Worm (Caenorhabditis elegans) whole organism, dauer: ENCODE results near the gene tag-243.

Source experiments
- unc-62 ChIP-seq: sonication (generic microtip); optimal IDR thresholded peaks from 2 replicates; lab custom pipeline; 2017; ENCODE audit warnings: missing biosample characterization, missing genetic modification reagents, missing genetic modification characterization

tag-243 gene

DNA sequence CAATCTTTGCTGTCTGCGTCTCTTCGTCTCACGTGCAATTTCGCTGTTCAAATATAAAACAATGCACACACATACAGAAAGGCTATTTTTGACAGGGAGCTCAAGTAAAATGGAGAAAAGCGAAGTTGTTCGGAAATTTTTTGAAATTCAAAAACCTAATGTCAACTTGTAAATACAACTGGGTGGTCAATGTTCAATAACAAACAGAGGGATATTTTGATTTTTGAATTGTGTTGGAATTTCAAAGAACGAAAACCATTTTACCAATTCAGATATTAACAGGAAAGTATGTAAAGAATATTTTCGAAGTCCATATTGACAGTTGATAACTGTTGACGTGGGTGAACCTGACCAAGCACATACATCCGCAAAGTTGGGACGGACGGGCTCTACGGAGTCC is at the start of gene tag-243:
TSS of gene tag-243 (minus strand) at position 101 of the 400 bp plus-strand sequence.
- no peak for TF ChIP-seq unc-62 (GFP tag; lab: Kevin White, UChicago)

DNA sequence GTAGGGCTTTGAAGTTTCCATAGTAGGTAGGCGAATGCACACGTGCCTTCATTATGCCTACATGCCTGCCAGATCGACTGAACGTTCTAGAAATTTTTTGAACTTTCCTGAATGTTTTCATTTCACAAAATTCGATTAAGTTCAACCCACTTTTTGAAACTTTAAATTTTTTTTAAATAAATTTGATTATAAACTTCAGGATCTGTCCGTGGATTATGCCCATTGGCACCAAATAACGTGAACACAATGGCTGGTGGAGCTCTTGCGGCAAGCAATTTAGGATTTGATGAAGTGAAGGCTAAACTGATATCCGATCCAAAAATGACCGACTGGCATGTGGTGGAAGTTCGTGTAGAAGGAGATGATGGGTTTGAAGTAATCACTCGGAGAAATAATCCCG is 47.2 kb upstream of the tag-243 start, which contains the start of gene F17C8.7:
TSS of gene F17C8.7 (plus strand) at position 301 of the 400 bp plus-strand sequence.
- TF ChIP-seq unc-62 (GFP tag; lab: Kevin White, UChicago), result no peak

DNA sequence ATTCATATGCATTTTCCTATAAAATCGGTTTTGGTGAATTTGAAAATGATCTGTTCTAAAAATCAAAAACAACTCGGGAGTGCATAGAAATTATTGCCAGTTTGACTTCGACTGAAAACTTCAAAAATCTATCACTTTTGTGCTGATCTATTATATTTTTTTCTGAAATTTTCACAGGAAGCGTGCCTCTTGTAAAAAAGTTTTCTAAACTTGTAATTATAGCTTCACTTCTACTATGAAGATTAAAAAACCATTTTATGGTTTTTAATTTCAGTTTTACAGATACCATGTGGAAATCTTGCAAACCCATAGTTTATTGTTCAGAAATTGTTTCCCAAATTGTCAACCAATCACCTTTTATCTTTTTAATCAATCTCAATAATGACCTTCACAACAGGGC is 45.8 kb upstream of the tag-243 start, which contains the start of gene F17C8.9:
TSS of gene F17C8.9 (plus strand) at position 301 of the 400 bp plus-strand sequence.
- no peak for TF ChIP-seq unc-62 (GFP tag; lab: Kevin White, UChicago)

DNA sequence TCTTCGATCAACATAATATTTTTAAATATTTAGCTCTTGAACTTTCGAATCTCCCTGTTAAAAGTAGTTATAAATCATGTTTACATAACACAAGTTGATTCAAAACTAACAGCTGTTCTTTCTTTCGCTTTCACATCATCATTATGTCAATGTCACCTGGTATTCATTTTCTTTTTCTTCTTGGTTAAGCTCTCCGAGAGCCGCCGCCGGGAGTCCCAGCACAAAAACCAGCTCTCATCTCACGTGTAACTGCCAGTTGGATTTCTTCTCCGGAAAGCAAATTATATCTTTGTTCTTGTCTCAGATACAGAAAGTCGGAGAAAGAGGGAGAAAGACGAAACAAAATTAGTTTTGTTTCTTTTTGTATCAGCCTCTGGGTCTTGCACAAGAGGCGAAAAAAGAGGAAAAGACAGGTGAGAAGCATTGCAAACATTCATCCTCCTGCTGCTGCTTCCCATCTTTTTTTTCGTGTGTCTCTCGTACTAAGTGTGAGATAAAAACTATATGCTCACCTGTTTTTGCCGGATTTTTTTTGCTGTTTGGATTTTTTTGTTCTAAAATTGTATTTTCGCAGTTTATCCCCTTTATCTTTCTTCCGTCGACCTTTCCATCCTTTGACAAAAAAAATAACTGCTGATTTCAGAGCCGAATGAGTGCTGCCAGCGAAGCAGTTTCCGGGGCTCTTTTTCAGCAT is 43.2 kb upstream of the tag-243 start, which contains the start of gene F17C8.3:
TSS of gene F17C8.3 (plus strand) at position 644 of the 694 bp plus-strand sequence.
- TF ChIP-seq unc-62 (GFP tag; lab: Kevin White, UChicago), result no peak

DNA sequence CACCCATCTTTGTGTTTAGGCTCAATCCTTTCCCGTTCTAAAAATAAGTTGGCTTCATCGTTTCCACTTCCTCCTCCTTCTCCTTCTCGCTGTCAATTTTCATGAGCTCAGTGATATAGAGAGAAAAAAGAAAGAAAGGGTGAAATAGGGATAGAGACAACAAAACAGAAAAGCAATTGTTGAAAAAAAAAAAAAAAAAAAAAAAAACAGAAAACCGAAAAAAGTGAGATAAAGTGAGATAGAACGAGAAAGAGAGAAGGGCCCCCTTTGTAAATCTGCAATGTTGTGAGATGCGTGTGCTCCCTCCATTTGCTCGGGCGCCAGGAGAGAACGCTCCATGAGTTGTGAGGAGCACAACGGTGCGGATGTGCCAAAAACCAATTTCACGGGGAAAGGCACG is 35.7 kb upstream of the tag-243 start:
- no peak for TF ChIP-seq unc-62 (GFP tag; lab: Kevin White, UChicago)

DNA sequence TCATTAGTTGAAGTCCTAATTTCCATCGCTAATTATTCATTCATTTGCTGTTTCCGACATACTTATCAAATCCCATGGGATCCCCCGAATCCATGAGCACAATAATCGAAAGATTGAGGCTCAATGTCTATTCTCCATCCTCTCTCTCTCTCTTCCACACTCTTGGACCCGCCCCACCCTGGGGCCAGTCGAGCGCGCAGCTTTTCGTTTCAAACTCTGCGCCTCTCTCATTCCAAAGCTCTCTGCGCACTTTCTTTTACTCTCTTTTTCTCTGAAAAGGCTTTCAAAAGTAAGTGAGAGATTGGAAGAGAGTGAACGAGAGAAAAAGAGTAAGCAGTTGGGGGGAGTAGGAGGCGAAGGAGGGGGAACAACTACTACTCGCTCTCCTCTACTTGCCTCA is 33.5 kb upstream of the tag-243 start, which contains the start of gene acy-1:
TSS of gene acy-1 (plus strand) at position 346 of the 400 bp plus-strand sequence.
- TF ChIP-seq unc-62 (GFP tag; lab: Kevin White, UChicago), result no peak

DNA sequence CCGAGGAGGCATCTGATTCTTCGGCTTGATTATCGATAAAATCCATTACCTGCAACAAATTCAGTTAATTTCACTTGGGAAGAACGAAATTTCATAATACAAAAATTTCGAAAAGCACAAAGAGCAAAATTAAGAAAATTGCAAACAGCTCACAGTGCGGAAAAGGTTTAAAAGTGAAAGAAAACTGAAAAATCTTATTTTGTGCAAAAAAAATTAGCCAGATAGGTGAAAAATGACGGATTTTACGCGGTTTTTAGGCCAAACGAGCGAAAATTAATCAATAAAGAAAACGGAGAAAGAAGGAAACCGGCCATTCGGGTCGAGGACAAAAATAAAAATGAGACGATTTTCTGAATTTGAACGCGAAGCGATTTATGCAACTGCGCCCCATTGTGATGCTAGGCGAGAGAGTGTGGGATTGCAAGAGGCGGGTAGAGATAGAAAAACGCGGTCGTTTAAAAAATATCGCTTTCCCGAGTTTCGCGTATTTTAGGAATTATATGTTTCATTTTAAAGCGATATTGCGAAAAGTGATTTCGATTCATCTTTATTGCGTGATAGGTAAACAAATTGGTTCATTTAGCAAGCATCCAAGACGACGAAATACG is 32.5 kb upstream of the tag-243 start, which contains the start of gene emb-5:
TSS of gene emb-5 (minus strand) at position 51 of the 608 bp plus-strand sequence.
- no peak for TF ChIP-seq unc-62 (GFP tag; lab: Kevin White, UChicago)

DNA sequence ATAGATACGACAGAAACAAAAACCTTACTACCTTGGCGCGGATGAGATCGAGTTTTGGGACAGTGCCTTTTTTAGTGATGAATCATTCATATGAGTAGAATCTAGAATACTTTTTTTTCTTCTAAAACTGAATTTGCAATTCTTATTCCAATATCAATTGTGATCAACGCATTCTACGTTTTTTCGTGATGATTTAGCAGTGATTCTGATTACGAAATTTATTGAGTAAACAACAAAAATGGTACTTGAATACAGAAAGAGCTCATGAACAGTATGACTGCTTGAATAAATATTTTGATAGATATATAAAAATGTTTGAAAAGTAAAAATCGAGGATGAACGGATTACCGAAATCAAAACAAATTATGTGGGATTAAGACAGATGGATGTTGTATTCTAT is 26.8 kb upstream of the tag-243 start, which contains the start of gene him-18:
TSS of gene him-18 (minus strand) at position 101 of the 400 bp plus-strand sequence.
- TF ChIP-seq unc-62 (GFP tag; lab: Kevin White, UChicago), result no peak

DNA sequence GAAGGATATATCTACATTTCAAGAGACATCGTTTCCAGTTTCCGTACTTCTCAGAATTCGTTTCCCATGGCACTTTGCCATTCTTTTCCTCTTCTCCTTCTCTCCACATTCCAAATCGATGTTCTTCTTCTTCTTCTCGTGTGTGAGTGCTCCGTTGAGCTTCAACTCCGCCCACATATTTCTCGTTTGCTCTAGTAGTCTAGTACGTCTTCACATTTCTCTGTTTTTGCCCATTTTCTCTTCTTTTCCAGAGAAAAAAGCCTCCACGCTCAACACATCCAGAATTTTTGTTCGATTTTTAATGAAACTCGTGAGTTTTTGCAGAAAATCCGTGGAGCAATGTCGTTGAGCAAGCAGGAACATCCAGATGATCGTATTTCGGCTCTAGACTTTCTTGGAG is 20.7 kb upstream of the tag-243 start, which contains the start of gene T04A8.18:
TSS of gene T04A8.18 (plus strand) at position 301 of the 400 bp plus-strand sequence.
- no peak for TF ChIP-seq unc-62 (GFP tag; lab: Kevin White, UChicago)

DNA sequence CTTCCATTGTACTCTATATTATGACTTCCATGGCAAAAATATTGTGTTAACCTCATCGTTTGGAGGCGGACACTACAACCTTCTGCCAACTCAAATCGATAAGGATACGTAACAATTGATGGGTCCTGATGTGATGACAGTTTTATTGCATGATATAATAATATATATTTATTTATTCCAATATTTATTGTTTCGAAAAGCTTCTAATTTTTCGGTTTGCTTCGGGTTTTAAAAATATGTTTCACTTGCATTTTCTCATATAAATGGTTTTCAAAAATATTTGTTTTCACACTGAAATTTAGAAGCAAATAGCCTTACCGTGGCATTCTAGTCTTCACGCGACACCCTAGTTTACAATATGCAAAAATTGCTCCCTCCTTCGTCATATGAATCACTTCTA is 18.4 kb upstream of the tag-243 start, which contains the start of gene T04A8.13:
TSS of gene T04A8.13 (plus strand) at position 301 of the 400 bp plus-strand sequence.
- no peak for TF ChIP-seq unc-62 (GFP tag; lab: Kevin White, UChicago)

DNA sequence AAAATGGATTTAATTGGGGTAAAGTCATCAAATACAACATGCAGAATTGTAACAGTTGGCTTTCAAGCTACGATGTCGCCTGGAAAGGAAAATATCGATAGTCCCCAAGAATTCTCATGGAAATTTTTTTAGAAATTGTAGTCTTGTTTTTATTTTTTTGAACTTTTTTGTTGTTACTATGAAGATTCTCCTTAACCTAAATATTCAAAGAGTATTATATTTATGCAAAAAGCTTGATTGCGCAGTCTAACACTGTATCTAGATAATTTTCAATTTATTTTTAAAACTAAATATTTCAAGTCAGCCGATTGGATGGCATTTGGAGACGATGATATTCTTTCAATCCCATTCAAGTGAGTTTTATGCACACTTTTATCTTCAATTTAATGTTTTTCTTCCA is 17.0 kb upstream of the tag-243 start, which contains the start of gene pgap-2:
TSS of gene pgap-2 (plus strand) at position 301 of the 400 bp plus-strand sequence.
- TF ChIP-seq unc-62 (GFP tag; lab: Kevin White, UChicago), result no peak

DNA sequence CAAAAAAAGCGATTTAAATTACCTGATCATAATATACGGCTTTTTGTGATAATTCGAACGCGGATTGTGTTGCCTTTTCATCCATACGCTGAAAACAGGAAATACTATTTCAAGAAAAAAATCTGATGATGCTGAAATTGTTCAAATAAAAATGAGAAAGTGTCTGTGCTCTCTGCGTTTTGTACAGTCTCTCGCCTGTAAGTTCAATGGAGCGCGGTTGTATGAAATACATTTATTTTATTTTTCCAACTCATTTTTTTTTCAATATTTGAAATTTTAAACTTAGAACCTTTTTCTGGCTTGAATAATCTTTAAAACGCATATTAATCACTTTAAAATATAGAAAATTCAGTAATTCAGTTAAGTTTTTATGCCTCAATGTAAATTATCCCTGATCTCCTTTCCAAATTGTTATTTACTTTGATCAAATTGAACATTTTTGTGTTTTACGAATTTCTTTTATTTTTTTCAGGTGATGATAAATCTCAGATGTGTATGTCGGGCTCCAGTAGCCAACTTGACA is 15.7 kb upstream of the tag-243 start, which contains the start of the genes clp-2 and mrpl-16:
TSS of gene clp-2 (minus strand) at position 94 of the 523 bp plus-strand sequence.
TSS of gene mrpl-16 (plus strand) at position 473 of the 523 bp plus-strand sequence.
- no peak for TF ChIP-seq unc-62 (GFP tag; lab: Kevin White, UChicago)

DNA sequence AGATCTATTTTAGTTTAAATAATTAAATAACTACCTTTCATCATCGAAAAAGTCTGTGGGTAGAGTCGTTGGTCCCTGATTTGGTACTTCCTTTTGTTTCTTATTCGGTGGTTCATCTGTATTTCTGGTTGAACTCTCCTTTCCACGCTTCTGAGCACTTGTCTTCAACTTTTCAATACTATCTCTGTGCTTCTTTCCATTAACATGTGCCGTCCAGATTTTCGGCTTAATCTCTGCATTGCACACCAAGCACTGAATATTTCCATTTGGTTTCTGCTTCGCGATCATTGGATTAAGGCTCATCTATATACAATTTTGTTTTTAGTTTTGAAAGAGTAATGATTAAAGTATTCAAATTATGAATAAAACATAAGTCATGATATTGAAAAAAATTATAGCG is 11.7 kb upstream of the tag-243 start, which contains the start of gene sel-13:
TSS of gene sel-13 (minus strand) at position 303 of the 400 bp plus-strand sequence.
- no peak for TF ChIP-seq unc-62 (GFP tag; lab: Kevin White, UChicago)

DNA sequence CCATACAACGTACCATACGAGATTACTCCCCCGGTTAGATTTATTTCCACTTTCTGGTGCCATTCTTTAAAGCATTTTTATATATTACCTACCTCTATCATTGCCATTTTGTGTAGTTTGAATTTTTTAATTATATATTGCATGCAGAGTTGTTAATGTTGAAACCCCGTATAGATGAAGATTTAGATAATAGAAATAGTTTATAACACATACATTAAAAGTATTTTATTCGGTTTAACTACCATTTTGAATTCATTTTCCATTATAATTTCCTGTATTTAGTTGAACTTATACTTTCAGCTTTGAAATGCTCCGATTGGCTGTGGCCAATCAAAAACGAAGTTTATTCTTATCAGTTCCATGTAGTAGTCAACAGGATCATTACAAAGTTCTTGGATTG is 9.6 kb upstream of the tag-243 start, which contains the start of gene dnj-18:
TSS of gene dnj-18 (plus strand) at position 301 of the 400 bp plus-strand sequence.
- TF ChIP-seq unc-62 (GFP tag; lab: Kevin White, UChicago), result no peak

DNA sequence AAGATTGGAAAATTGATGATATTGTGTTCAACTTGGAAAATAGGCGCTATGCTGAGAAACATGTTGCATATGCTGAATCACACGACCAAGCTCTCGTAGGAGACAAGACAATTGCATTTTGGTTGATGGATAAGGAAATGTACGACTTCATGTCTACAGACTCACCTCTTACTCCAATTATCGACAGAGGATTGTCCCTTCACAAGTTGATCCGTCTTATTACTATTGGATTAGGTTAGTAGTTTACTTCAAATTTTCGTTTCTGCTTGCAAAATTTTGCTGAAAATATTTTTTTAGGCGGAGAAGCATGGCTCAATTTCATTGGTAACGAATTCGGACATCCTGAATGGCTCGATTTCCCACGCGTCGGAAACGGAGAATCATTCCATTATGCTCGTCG is 8.6 kb upstream of the tag-243 start:
- no peak for TF ChIP-seq unc-62 (GFP tag; lab: Kevin White, UChicago)
